Fruit fly (Drosophila melanogaster): Measurements from ENCODE around the gene CG12231.

The CG12231 gene

dm6 chrX:19565714-19566316, 34.3 kb upstream of the CG12231 start, which contains the start of the genes Grip84 and car:
Gene Grip84, minus strand, starts transcription at chrX:19565764.
Gene car, plus strand, starts transcription at chrX:19566019.
- no peak for TF ChIP-seq rn (GFP tag; IDR thresholded peaks at IDR 0.05)
- TF ChIP-seq CG8301 (tag; optimal IDR thresholded peaks at IDR 0.05) = no peak
- TF ChIP-seq EcR (GFP tag; optimal IDR thresholded peaks at IDR 0.05) = no peak
- TF ChIP-seq Snoo (tag; optimal IDR thresholded peaks at IDR 0.05) = no peak
- no peak for TF ChIP-seq CG13204 (GFP tag; optimal IDR thresholded peaks at IDR 0.05)
- TF ChIP-seq CG14655 (GFP tag; optimal IDR thresholded peaks at IDR 0.05) = no peak
- peak; percentile 14; the same call in 1 of the 2 replicates for TF ChIP-seq CG10348 (GFP tag; IDR thresholded peaks at IDR 0.05)
- TF ChIP-seq D1 (tag; optimal IDR thresholded peaks at IDR 0.05) = no peak
- no peak for TF ChIP-seq Pif1A (GFP tag; optimal IDR thresholded peaks at IDR 0.05)
- TF ChIP-seq CG9948 (tag; optimal IDR thresholded peaks at IDR 0.05) = peak; percentile 65
- TF ChIP-seq CG34367 (tag; optimal IDR thresholded peaks at IDR 0.05) = peak; percentile 39
- no peak for TF ChIP-seq Pif1B (GFP tag; optimal IDR thresholded peaks at IDR 0.05)
- TF ChIP-seq gl (tag; optimal IDR thresholded peaks at IDR 0.05) = no peak
- peak; percentile 49; the same call in 1 of the 2 replicates for TF ChIP-seq CG12605 (GFP tag; IDR thresholded peaks at IDR 0.05)
- 0 out of 3 replicates have a peak, but pooled peaks have one; percentile 48 for TF ChIP-seq fd96Ca (GFP tag; IDR thresholded peaks at IDR 0.05)
- peak; percentile 56 for TF ChIP-seq CG17806 (tag; optimal IDR thresholded peaks at IDR 0.05)
- TF ChIP-seq Ets98B (GFP tag; IDR thresholded peaks at IDR 0.05) = no peak; the same call in 1 of the 2 replicates
- TF ChIP-seq CG15710 (tag; optimal IDR thresholded peaks at IDR 0.05) = peak; percentile 58
- TF ChIP-seq CG8159 (tag; optimal IDR thresholded peaks at IDR 0.05) = no peak
- peak; percentile 40 for TF ChIP-seq CG32121 (GFP tag; IDR thresholded peaks at IDR 0.05)
- TF ChIP-seq CG4496 (GFP tag; IDR thresholded peaks at IDR 0.05) = no peak; the same call in 2 of the 3 replicates

dm6 chrX:19549570-19549969, 18.0 kb upstream of the CG12231 start:
- no peak for TF ChIP-seq CG12605 (GFP tag; IDR thresholded peaks at IDR 0.05)
- TF ChIP-seq rn (GFP tag; IDR thresholded peaks at IDR 0.05) = no peak

dm6 chrX:19548438-19548837, 16.9 kb upstream of the CG12231 start:
- TF ChIP-seq CG4496 (GFP tag; IDR thresholded peaks at IDR 0.05) (no peak), gl (tag; optimal IDR thresholded peaks at IDR 0.05) (no peak), fd96Ca (GFP tag; IDR thresholded peaks at IDR 0.05) (no peak), CG34367 (tag; optimal IDR thresholded peaks at IDR 0.05) (no peak), CG13204 (GFP tag; optimal IDR thresholded peaks at IDR 0.05) (no peak), rn (GFP tag; IDR thresholded peaks at IDR 0.05) (no peak), CG12605 (GFP tag; IDR thresholded peaks at IDR 0.05) (no peak), CG8159 (tag; optimal IDR thresholded peaks at IDR 0.05) (no peak), EcR (GFP tag; optimal IDR thresholded peaks at IDR 0.05) (no peak), Pif1A (GFP tag; optimal IDR thresholded peaks at IDR 0.05) (no peak)

- TF ChIP-seq CG32121 (GFP tag; IDR thresholded peaks at IDR 0.05) (no peak), CG4496 (GFP tag; IDR thresholded peaks at IDR 0.05) (no peak), CG12605 (GFP tag; IDR thresholded peaks at IDR 0.05) (no peak), rn (GFP tag; IDR thresholded peaks at IDR 0.05) (no peak), CG10348 (GFP tag; IDR thresholded peaks at IDR 0.05) (no peak), CG13204 (GFP tag; optimal IDR thresholded peaks at IDR 0.05) (no peak), EcR (GFP tag; optimal IDR thresholded peaks at IDR 0.05) (no peak), Ets98B (GFP tag; IDR thresholded peaks at IDR 0.05) (no peak), CG9948 (tag; optimal IDR thresholded peaks at IDR 0.05) (no peak), CG17806 (tag; optimal IDR thresholded peaks at IDR 0.05) (no peak), CG8301 (tag; optimal IDR thresholded peaks at IDR 0.05) (no peak), Snoo (tag; optimal IDR thresholded peaks at IDR 0.05) (no peak), CG15710 (tag; optimal IDR thresholded peaks at IDR 0.05) (no peak), CG8159 (tag; optimal IDR thresholded peaks at IDR 0.05) (no peak), Pif1A (GFP tag; optimal IDR thresholded peaks at IDR 0.05) (no peak)
These were observed 15.8 kb upstream of the CG12231 start, which contains the start of gene CG32532 for dm6 chrX:19547382-19547781. Gene CG32532, minus strand, starts transcription at chrX:19547482.

dm6 chrX:19546658-19547038, 15.1 kb upstream of the CG12231 start:
- TF ChIP-seq CG34367 (tag; optimal IDR thresholded peaks at IDR 0.05) (no peak), CG8301 (tag; optimal IDR thresholded peaks at IDR 0.05) (no peak), rn (GFP tag; IDR thresholded peaks at IDR 0.05) (no peak), EcR (GFP tag; optimal IDR thresholded peaks at IDR 0.05) (no peak), CG13204 (GFP tag; optimal IDR thresholded peaks at IDR 0.05) (no peak)

- TF ChIP-seq CG34367 (tag; optimal IDR thresholded peaks at IDR 0.05) = no peak
- TF ChIP-seq CG10348 (GFP tag; IDR thresholded peaks at IDR 0.05) = no peak
- TF ChIP-seq CG32121 (GFP tag; IDR thresholded peaks at IDR 0.05) = no peak
- no peak for TF ChIP-seq rn (GFP tag; IDR thresholded peaks at IDR 0.05)
- no peak for TF ChIP-seq CG4496 (GFP tag; IDR thresholded peaks at IDR 0.05)
- no peak for TF ChIP-seq Snoo (tag; optimal IDR thresholded peaks at IDR 0.05)
These were observed 14.5 kb upstream of the CG12231 start for dm6 chrX:19545865-19546657.

Measured in whole organism, pupa.